Worm (Caenorhabditis elegans): Measurements from ENCODE around the gene ZK105.12.

Gene ZK105.12

ce11 chrV:7745903-7746302 is 30.0 kb upstream of the ZK105.12 start:
- TF ChIP-seq C38D4.7 (GFP tag; optimal IDR thresholded peaks at IDR 0.05) (no peak), tbx-2 (tag; optimal IDR thresholded peaks at IDR 0.05) (peak; percentile 70), ceh-19 (GFP tag; optimal IDR thresholded peaks at IDR 0.05) (no peak), rnt-1 (tag; optimal IDR thresholded peaks at IDR 0.05) (no peak), madf-2 (tag; optimal IDR thresholded peaks at IDR 0.05) (no peak), mec-3 (tag; optimal IDR thresholded peaks at IDR 0.05; ENCODE audit: borderline replicate concordance) (peak; percentile 34), unc-86 (tag; optimal IDR thresholded peaks at IDR 0.05) (no peak), ref-2 (tag; optimal IDR thresholded peaks at IDR 0.05) (peak; percentile 39), C08G9.2 (tag; optimal IDR thresholded peaks at IDR 0.05) (peak; percentile 42), nfya-1 (tag; optimal IDR thresholded peaks at IDR 0.05) (peak; percentile 17), ceh-2 (tag; optimal IDR thresholded peaks at IDR 0.05) (peak; percentile 25), pha-2 (tag; optimal IDR thresholded peaks at IDR 0.05) (peak; percentile 29), ceh-14 (tag; optimal IDR thresholded peaks at IDR 0.05) (peak; percentile 48), fkh-6 (tag; optimal IDR thresholded peaks at IDR 0.05) (peak; percentile 16), pat-9 (tag; optimal IDR thresholded peaks at IDR 0.05) (no peak), ceh-18 (tag; optimal IDR thresholded peaks at IDR 0.05) (peak; percentile 40), ceh-34 (tag; optimal IDR thresholded peaks at IDR 0.05) (peak; percentile 17), unc-55 (GFP tag; optimal IDR thresholded peaks at IDR 0.05) (peak; percentile 99), pqm-1 (tag; optimal IDR thresholded peaks at IDR 0.05) (no peak), K09A11.1 (tag; optimal IDR thresholded peaks at IDR 0.05; ENCODE audit: insufficient read depth) (no peak), lin-11 (tag; optimal IDR thresholded peaks at IDR 0.05) (no peak), dmd-4 (tag; optimal IDR thresholded peaks at IDR 0.05; ENCODE audit: borderline replicate concordance) (peak; percentile 30), gmeb-2 (tag; optimal IDR thresholded peaks at IDR 0.05) (peak; percentile 25)

ce11 chrV:7745386-7745785 is 29.5 kb upstream of the ZK105.12 start:
- TF ChIP-seq pros-1 (tag; optimal IDR thresholded peaks at IDR 0.05) (no peak), nhr-11 (tag; optimal IDR thresholded peaks at IDR 0.05) (no peak), T23F11.4 (GFP tag; optimal IDR thresholded peaks at IDR 0.05) (no peak), fax-1 (tag; optimal IDR thresholded peaks at IDR 0.05) (no peak), sdc-2 (tag; optimal IDR thresholded peaks at IDR 0.05) (no peak), pha-2 (tag; optimal IDR thresholded peaks at IDR 0.05) (no peak), ahr-1 (tag; optimal IDR thresholded peaks at IDR 0.05) (no peak), ceh-19 (GFP tag; optimal IDR thresholded peaks at IDR 0.05) (no peak), lin-11 (tag; optimal IDR thresholded peaks at IDR 0.05) (no peak), ceh-45 (GFP tag; IDR thresholded peaks at IDR 0.05) (no peak), sox-2 (GFP tag; IDR thresholded peaks at IDR 0.05) (no peak)

ce11 chrV:7744068-7744467 is 28.1 kb upstream of the ZK105.12 start:
- no peak for TF ChIP-seq ceh-2 (tag; optimal IDR thresholded peaks at IDR 0.05)
- no peak for TF ChIP-seq elt-4 (tag; optimal IDR thresholded peaks at IDR 0.05)
- no peak for TF ChIP-seq elt-2 (tag; optimal IDR thresholded peaks at IDR 0.05)
- no peak for TF ChIP-seq tbx-2 (tag; optimal IDR thresholded peaks at IDR 0.05)
- TF ChIP-seq dmd-4 (tag; optimal IDR thresholded peaks at IDR 0.05; ENCODE audit: borderline replicate concordance) = no peak

ce11 chrV:7742485-7742959 is 26.6 kb upstream of the ZK105.12 start, which contains the start of gene fbxl-5:
TSS of gene fbxl-5 (plus strand) at chrV:7742909.
- no peak for TF ChIP-seq ceh-48 (tag; optimal IDR thresholded peaks at IDR 0.05)
- no peak for TF ChIP-seq ceh-34 (tag; optimal IDR thresholded peaks at IDR 0.05)
- TF ChIP-seq pat-9 (tag; optimal IDR thresholded peaks at IDR 0.05) = no peak
- no peak for TF ChIP-seq pros-1 (tag; optimal IDR thresholded peaks at IDR 0.05)
- TF ChIP-seq dmd-4 (tag; optimal IDR thresholded peaks at IDR 0.05; ENCODE audit: borderline replicate concordance) = no peak
- TF ChIP-seq mec-3 (tag; optimal IDR thresholded peaks at IDR 0.05; ENCODE audit: borderline replicate concordance) = no peak
- TF ChIP-seq gmeb-2 (tag; optimal IDR thresholded peaks at IDR 0.05) = no peak
- TF ChIP-seq eyg-1 (tag; optimal IDR thresholded peaks at IDR 0.05) = no peak
- TF ChIP-seq pax-1 (tag; optimal IDR thresholded peaks at IDR 0.05) = no peak
- no peak for TF ChIP-seq hlh-8 (tag; optimal IDR thresholded peaks at IDR 0.05)
- no peak for TF ChIP-seq ahr-1 (tag; optimal IDR thresholded peaks at IDR 0.05)
- TF ChIP-seq pha-4 (tag; optimal IDR thresholded peaks at IDR 0.05) = no peak
- no peak for TF ChIP-seq hlh-15 (tag; optimal IDR thresholded peaks at IDR 0.05)
- TF ChIP-seq pag-3 (tag; optimal IDR thresholded peaks at IDR 0.05; ENCODE audit: borderline replicate concordance) = no peak
- no peak for TF ChIP-seq unc-86 (tag; optimal IDR thresholded peaks at IDR 0.05)
- TF ChIP-seq elt-2 (tag; optimal IDR thresholded peaks at IDR 0.05) = no peak
- no peak for TF ChIP-seq nhr-232 (tag; optimal IDR thresholded peaks at IDR 0.05)
- TF ChIP-seq ceh-31 (tag; optimal IDR thresholded peaks at IDR 0.05) = no peak

All from whole organism, late embryonic.